Worm (Caenorhabditis elegans): ENCODE data around the gene F49H6.8.

The F49H6.8 gene

DNA sequence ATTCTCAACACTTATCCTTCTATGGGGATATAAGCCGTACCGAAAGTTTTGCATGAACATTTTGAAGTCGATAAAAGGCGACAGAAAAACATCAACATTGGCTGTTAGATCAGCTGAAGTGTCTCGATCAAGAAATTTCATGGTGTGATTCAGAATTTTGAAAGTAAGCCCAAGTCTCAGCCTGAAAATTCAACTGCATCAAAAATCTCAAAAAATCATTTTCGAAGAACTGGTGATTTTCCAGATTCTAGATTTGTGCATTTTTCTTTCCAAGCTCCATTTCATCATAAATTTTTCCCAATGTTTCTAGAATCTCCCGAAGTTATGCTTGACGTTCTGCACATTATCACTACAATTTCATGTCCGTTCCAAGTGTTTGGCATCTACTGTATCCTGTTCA is 42.2 kb upstream of the F49H6.8 start, which contains the start of gene srh-255:
Gene srh-255 (plus strand): TSS at position 301 of the 400 bp plus-strand sequence.
- no peak for TF ChIP-seq ets-4 (tag; optimal IDR thresholded peaks at IDR 0.05)
- TF ChIP-seq ahr-1 (tag; optimal IDR thresholded peaks at IDR 0.05) = no peak
- no peak for TF ChIP-seq pat-9 (tag; optimal IDR thresholded peaks at IDR 0.05)
- no peak for TF ChIP-seq K02D7.2 (tag; optimal IDR thresholded peaks at IDR 0.05)
- no peak for TF ChIP-seq nfya-1 (tag; optimal IDR thresholded peaks at IDR 0.05)
- no peak for TF ChIP-seq pag-3 (tag; optimal IDR thresholded peaks at IDR 0.05; ENCODE audit: borderline replicate concordance)
- TF ChIP-seq C38D4.7 (GFP tag; optimal IDR thresholded peaks at IDR 0.05) = no peak
- no peak for TF ChIP-seq tbx-7 (tag; optimal IDR thresholded peaks at IDR 0.05)
- TF ChIP-seq ceh-14 (tag; optimal IDR thresholded peaks at IDR 0.05) = no peak
- no peak for TF ChIP-seq hlh-8 (tag; optimal IDR thresholded peaks at IDR 0.05)
- no peak for TF ChIP-seq pros-1 (tag; optimal IDR thresholded peaks at IDR 0.05)
- TF ChIP-seq npax-4 (tag; optimal IDR thresholded peaks at IDR 0.05) = no peak
- no peak for TF ChIP-seq lim-6 (tag; optimal IDR thresholded peaks at IDR 0.05)
- TF ChIP-seq unc-86 (tag; optimal IDR thresholded peaks at IDR 0.05) = no peak
- TF ChIP-seq hlh-6 (tag; optimal IDR thresholded peaks at IDR 0.05) = no peak

ce11 chrV:17061585-17061984 is 39.1 kb upstream of the F49H6.8 start, which contains the start of gene F28B1.9:
Gene F28B1.9 (plus strand): TSS chrV:17061885.
- TF ChIP-seq mec-3 (tag; optimal IDR thresholded peaks at IDR 0.05; ENCODE audit: borderline replicate concordance) (no peak), nfya-1 (tag; optimal IDR thresholded peaks at IDR 0.05) (no peak), dve-1 (tag; optimal IDR thresholded peaks at IDR 0.05) (no peak), ceh-19 (GFP tag; optimal IDR thresholded peaks at IDR 0.05) (no peak), odd-2 (tag; optimal IDR thresholded peaks at IDR 0.05) (no peak), tbx-2 (tag; optimal IDR thresholded peaks at IDR 0.05) (no peak), pqm-1 (tag; optimal IDR thresholded peaks at IDR 0.05) (no peak), hlh-8 (tag; optimal IDR thresholded peaks at IDR 0.05) (no peak), ceh-45 (GFP tag; IDR thresholded peaks at IDR 0.05) (no peak), rnt-1 (tag; optimal IDR thresholded peaks at IDR 0.05) (no peak), gmeb-2 (tag; optimal IDR thresholded peaks at IDR 0.05) (no peak), lim-6 (tag; optimal IDR thresholded peaks at IDR 0.05) (no peak), unc-55 (GFP tag; optimal IDR thresholded peaks at IDR 0.05) (no peak), hlh-15 (tag; optimal IDR thresholded peaks at IDR 0.05) (no peak), pag-3 (tag; optimal IDR thresholded peaks at IDR 0.05; ENCODE audit: borderline replicate concordance) (no peak), K02D7.2 (tag; optimal IDR thresholded peaks at IDR 0.05) (no peak)

DNA sequence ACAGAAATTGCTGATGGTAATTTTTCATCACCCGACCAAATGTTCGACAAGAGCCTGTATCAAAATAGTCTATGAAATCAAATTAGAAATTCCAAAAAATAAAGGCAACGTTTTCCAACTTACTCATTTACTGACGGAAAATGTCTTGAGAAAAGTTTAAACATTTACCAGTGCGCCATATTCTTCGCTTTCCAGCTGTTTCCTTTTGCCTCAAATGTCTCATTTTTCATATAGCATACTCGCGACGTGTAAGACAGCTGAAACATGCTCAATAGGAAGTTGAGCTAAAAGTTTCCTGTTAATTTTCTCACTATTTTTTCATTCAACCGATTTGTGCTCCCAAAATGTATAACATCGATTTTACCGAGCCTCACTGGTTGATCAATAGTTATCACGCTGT is 37.5 kb upstream of the F49H6.8 start, which contains the start of gene sri-66:
Gene sri-66 (plus strand): TSS at position 301 of the 400 bp plus-strand sequence.
- TF ChIP-seq Y22D7AL.16 (tag; optimal IDR thresholded peaks at IDR 0.05) = no peak
- TF ChIP-seq sdc-2 (tag; optimal IDR thresholded peaks at IDR 0.05) = no peak
- TF ChIP-seq ceh-24 (tag; optimal IDR thresholded peaks at IDR 0.05) = no peak
- TF ChIP-seq unc-86 (tag; optimal IDR thresholded peaks at IDR 0.05) = no peak
- no peak for TF ChIP-seq ceh-31 (tag; optimal IDR thresholded peaks at IDR 0.05)
- no peak for TF ChIP-seq ceh-6 (GFP tag; optimal IDR thresholded peaks at IDR 0.05)
- TF ChIP-seq T23F11.4 (GFP tag; optimal IDR thresholded peaks at IDR 0.05) = no peak
- no peak for TF ChIP-seq ama-1 (optimal IDR thresholded peaks at IDR 0.05)
- no peak for TF ChIP-seq ceh-18 (tag; optimal IDR thresholded peaks at IDR 0.05)
- TF ChIP-seq lin-11 (tag; optimal IDR thresholded peaks at IDR 0.05) = no peak
- no peak for TF ChIP-seq ceh-2 (tag; optimal IDR thresholded peaks at IDR 0.05)
- no peak for TF ChIP-seq K02D7.2 (tag; optimal IDR thresholded peaks at IDR 0.05)
- no peak for TF ChIP-seq dmd-4 (tag; optimal IDR thresholded peaks at IDR 0.05; ENCODE audit: borderline replicate concordance)
- no peak for TF ChIP-seq fkh-10 (GFP tag; optimal IDR thresholded peaks at IDR 0.05)
- no peak for TF ChIP-seq ets-4 (tag; optimal IDR thresholded peaks at IDR 0.05)

DNA sequence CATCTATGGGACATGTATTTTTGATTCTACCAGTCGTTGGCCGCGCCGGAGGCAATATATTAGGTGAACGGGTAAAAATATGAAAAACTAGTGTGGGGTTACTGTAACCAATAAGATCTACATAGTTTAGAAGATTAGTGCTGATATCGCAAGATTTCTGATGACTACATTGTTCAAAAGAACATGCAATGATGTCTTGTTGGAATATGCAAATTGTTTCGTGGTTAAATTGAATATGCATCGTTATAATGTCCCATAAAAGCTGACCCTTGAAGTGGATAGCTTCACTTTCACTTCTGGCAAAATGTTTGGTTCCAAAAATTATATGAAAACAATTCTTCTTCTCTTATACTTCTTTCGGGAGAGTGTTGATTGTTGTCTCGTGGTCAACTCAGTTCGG is 22.0 kb upstream of the F49H6.8 start, which contains the start of gene F28B1.2:
Gene F28B1.2 (plus strand): TSS at position 301 of the 400 bp plus-strand sequence.
- TF ChIP-seq fkh-10 (GFP tag; optimal IDR thresholded peaks at IDR 0.05) = no peak
- no peak for TF ChIP-seq ama-1 (optimal IDR thresholded peaks at IDR 0.05)
- TF ChIP-seq pqm-1 (tag; optimal IDR thresholded peaks at IDR 0.05) = no peak
- no peak for TF ChIP-seq mec-3 (tag; optimal IDR thresholded peaks at IDR 0.05; ENCODE audit: borderline replicate concordance)
- TF ChIP-seq ceh-30 (tag; optimal IDR thresholded peaks at IDR 0.05) = no peak
- no peak for TF ChIP-seq elt-4 (tag; optimal IDR thresholded peaks at IDR 0.05)
- no peak for TF ChIP-seq ceh-22 (tag; optimal IDR thresholded peaks at IDR 0.05)
- TF ChIP-seq ceh-9 (tag; optimal IDR thresholded peaks at IDR 0.05) = no peak
